Worm (Caenorhabditis elegans) whole organism, midembryonic: ENCODE data around the gene F59B10.3.

Source experiments
- cog-1 ChIP-seq: sonication (generic microtip); optimal IDR thresholded peaks from 2 replicates; lab custom pipeline; 2016; ENCODE audit warnings: missing genetic modification characterization, missing compliant biosample characterization
- flt-1 ChIP-seq: fragments of 200-800 bp; sonication (Bioruptor generic); IDR thresholded peaks from 2 replicates; pipeline ENCODE4 v1.3.6; 2022; ENCODE audit warnings: missing genetic modification characterization, missing compliant biosample characterization
- ztf-29 ChIP-seq: fragments of 200-800 bp; sonication (Bioruptor generic); IDR thresholded peaks from 2 replicates; pipeline ENCODE4 v1.3.6; 2022; ENCODE audit warnings: missing genetic modification reagents, missing genetic modification characterization, missing compliant biosample characterization

- no peak for TF ChIP-seq ztf-29 (GFP tag; lab: Robert Waterston, UW)
- no peak for TF ChIP-seq flt-1 (GFP tag; lab: Robert Waterston, UW)
- TF ChIP-seq cog-1 = no peak
Measured at ce11 chrII:10507906-10508305, 2.4 kb upstream of the F59B10.3 start.
